Fruit fly (Drosophila melanogaster) whole organism: Measurements from ENCODE around the gene CG32095.

ENCODE experiments used
- CG8478 ChIP-seq: fragments of >200 bp; optimal IDR thresholded peaks from 2 replicates; lab custom pipeline; 2018; ENCODE audit warnings: inconsistent platforms
- Dll ChIP-seq: fragments of >200 bp; optimal IDR thresholded peaks from 2 replicates; lab custom pipeline; 2017
- EcR ChIP-seq, 2 experiments: fragments of >200 bp; optimal IDR thresholded peaks; 2 replicates each; lab custom pipeline; 2017; ENCODE audit warnings: missing biosample characterization in 2 of 2, missing genetic modification characterization in 2 of 2, missing genetic modification reagents in 2 of 2
- pan ChIP-seq: fragments of >200 bp; optimal IDR thresholded peaks from 2 replicates; lab custom pipeline; 2017
- psq ChIP-seq: fragments of >200 bp; optimal IDR thresholded peaks from 2 replicates; lab custom pipeline; 2017
- usp ChIP-seq: fragments of >200 bp; optimal IDR thresholded peaks from 2 replicates; lab custom pipeline; 2017; ENCODE audit warnings: missing biosample characterization, missing genetic modification characterization, mixed read lengths

dm6 chr3L:11816641-11817040 is 8.9 kb downstream of the CG32095 start:
- TF ChIP-seq psq (lab: Kevin White, UChicago) (no peak), EcR (GFP tag; optimal IDR thresholded peaks at IDR 0.05; lab: Kevin White, UChicago) (no peak), pan (lab: Kevin White, UChicago) (no peak), CG8478 (no peak), usp (no peak), Dll (lab: Kevin White, UChicago) (no peak)
